Worm (Caenorhabditis elegans): ENCODE measurements around the gene T26C5.2.

ce11 chrII:9268983-9269382, 36.0 kb downstream of the T26C5.2 start:
- TF ChIP-seq tab-1 (GFP tag; IDR thresholded peaks at IDR 0.05) (no peak), cog-1 (tag; optimal IDR thresholded peaks at IDR 0.05) (no peak), flt-1 (GFP tag; IDR thresholded peaks at IDR 0.05) (no peak), med-1 (GFP tag; optimal IDR thresholded peaks at IDR 0.05; ENCODE audit: insufficient read depth) (no peak), klf-2 (GFP tag; conservative IDR thresholded peaks at IDR 0.05) (no peak), T22C8.4 (GFP tag; IDR thresholded peaks at IDR 0.05) (no peak), ref-1 (GFP tag; conservative IDR thresholded peaks at IDR 0.05) (no peak)

Measured in whole organism, midembryonic.